Worm (Caenorhabditis elegans): ENCODE results near the gene R11D1.4.

R11D1.4 gene

ce11 chrV:12679292-12679691 is 34.7 kb downstream of the R11D1.4 start:
- TF ChIP-seq crh-2 (tag; optimal IDR thresholded peaks at IDR 0.05) (no peak), ztf-11 (tag; optimal IDR thresholded peaks at IDR 0.05) (no peak), fos-1 (tag; optimal IDR thresholded peaks at IDR 0.05) (no peak), nhr-10 (tag; optimal IDR thresholded peaks at IDR 0.05) (no peak), mdl-1 (tag; optimal IDR thresholded peaks at IDR 0.05) (no peak), unc-62 (GFP tag; optimal IDR thresholded peaks at IDR 0.05) (no peak), nhr-129 (tag; optimal IDR thresholded peaks at IDR 0.05) (no peak), nhr-23 (tag; optimal IDR thresholded peaks at IDR 0.05) (no peak), blmp-1 (tag; optimal IDR thresholded peaks at IDR 0.05; ENCODE audit: insufficient read depth) (no peak), dmd-4 (tag; optimal IDR thresholded peaks at IDR 0.05) (no peak), ztf-4 (tag; optimal IDR thresholded peaks at IDR 0.05) (no peak), nhr-237 (tag; optimal IDR thresholded peaks at IDR 0.05) (no peak), nhr-6 (tag; optimal IDR thresholded peaks at IDR 0.05) (no peak), egl-27 (tag; optimal IDR thresholded peaks at IDR 0.05) (no peak), F13H6.1 (tag; optimal IDR thresholded peaks at IDR 0.05) (no peak), alr-1 (tag; optimal IDR thresholded peaks at IDR 0.05) (no peak), nhr-12 (tag; optimal IDR thresholded peaks at IDR 0.05) (no peak), lin-39 (tag; optimal IDR thresholded peaks at IDR 0.05) (no peak), sma-3 (GFP tag; optimal IDR thresholded peaks at IDR 0.05) (no peak), skn-1 (tag; optimal IDR thresholded peaks at IDR 0.05) (no peak)

ce11 chrV:12676299-12676698 is 37.7 kb downstream of the R11D1.4 start:
- no peak for TF ChIP-seq aly-2 (tag; optimal IDR thresholded peaks at IDR 0.05)
- TF ChIP-seq unc-55 (GFP tag; optimal IDR thresholded peaks at IDR 0.05) = no peak
- TF ChIP-seq unc-39 (tag; optimal IDR thresholded peaks at IDR 0.05) = no peak

- TF ChIP-seq ztf-1 (GFP tag; conservative IDR thresholded peaks at IDR 0.05) = no peak
- no peak for TF ChIP-seq skn-1 (tag; optimal IDR thresholded peaks at IDR 0.05)
- TF ChIP-seq nhr-11 (tag; optimal IDR thresholded peaks at IDR 0.05) = no peak
Measured at ce11 chrV:12673745-12674144, 40.3 kb downstream of the R11D1.4 start.

ce11 chrV:12670607-12671006 is 43.4 kb downstream of the R11D1.4 start, which contains the start of gene srx-116:
Gene srx-116 (plus strand): TSS chrV:12670907.
- no peak for TF ChIP-seq blmp-1 (tag; optimal IDR thresholded peaks at IDR 0.05; ENCODE audit: insufficient read depth)
- no peak for TF ChIP-seq nhr-23 (tag; optimal IDR thresholded peaks at IDR 0.05)
- no peak for TF ChIP-seq snpc-4 (tag; optimal IDR thresholded peaks at IDR 0.05)
- TF ChIP-seq ama-1 (optimal IDR thresholded peaks at IDR 0.05) = no peak

- TF ChIP-seq alr-1 (tag; optimal IDR thresholded peaks at IDR 0.05) = no peak
- TF ChIP-seq C34F6.9 (tag; optimal IDR thresholded peaks at IDR 0.05) = no peak
- TF ChIP-seq elt-3 (tag; optimal IDR thresholded peaks at IDR 0.05) = no peak
- TF ChIP-seq ama-1 (optimal IDR thresholded peaks at IDR 0.05) = no peak
- TF ChIP-seq R02D3.7 (tag; optimal IDR thresholded peaks at IDR 0.05) = no peak
- TF ChIP-seq mdl-1 (tag; optimal IDR thresholded peaks at IDR 0.05) = no peak
- no peak for TF ChIP-seq peb-1 (tag; optimal IDR thresholded peaks at IDR 0.05)
- TF ChIP-seq skn-1 (tag; optimal IDR thresholded peaks at IDR 0.05) = no peak
- no peak for TF ChIP-seq sem-4 (tag; optimal IDR thresholded peaks at IDR 0.05)
- no peak for TF ChIP-seq aly-2 (tag; optimal IDR thresholded peaks at IDR 0.05)
- TF ChIP-seq crh-2 (tag; optimal IDR thresholded peaks at IDR 0.05) = no peak
- TF ChIP-seq nhr-21 (tag; optimal IDR thresholded peaks at IDR 0.05) = no peak
- TF ChIP-seq nhr-10 (tag; optimal IDR thresholded peaks at IDR 0.05) = no peak
- TF ChIP-seq ztf-1 (GFP tag; conservative IDR thresholded peaks at IDR 0.05) = no peak
Measured at ce11 chrV:12667926-12668325, 46.1 kb downstream of the R11D1.4 start, which contains the start of gene W05B10.4. Gene W05B10.4 (plus strand): TSS chrV:12668226.

ce11 chrV:12667397-12667796 is 46.6 kb downstream of the R11D1.4 start:
- TF ChIP-seq sma-9 (GFP tag; optimal IDR thresholded peaks at IDR 0.05) (no peak), sma-9 (tag; optimal IDR thresholded peaks at IDR 0.05) (no peak), mdl-1 (tag; optimal IDR thresholded peaks at IDR 0.05) (no peak)

Data from whole organism, L2 larva.